Fruit fly (Drosophila melanogaster) whole organism, embryonic: ENCODE measurements around the gene CG44362.

Source experiments
- Abd-B ChIP-seq: fragments of 200-800 bp; sonication (Bioruptor generic); optimal IDR thresholded peaks from 2 replicates; lab custom pipeline; 2018; ENCODE audit warnings: missing biosample characterization, mild to moderate bottlenecking, missing genetic modification characterization, moderate library complexity
- CG10431 ChIP-seq: fragments of 200-800 bp; sonication (Bioruptor generic); optimal IDR thresholded peaks from 3 replicates; lab custom pipeline; 2018; ENCODE audit warnings: missing biosample characterization, mild to moderate bottlenecking, missing genetic modification characterization
- CG10979 ChIP-seq: fragments of 200-800 bp; sonication (Bioruptor generic); optimal IDR thresholded peaks from 2 replicates; lab custom pipeline; 2018; ENCODE audit warnings: missing biosample characterization, mild to moderate bottlenecking, missing genetic modification characterization, moderate library complexity
- CG11247 ChIP-seq: fragments of 200-800 bp; sonication (Bioruptor generic); IDR thresholded peaks from 2 replicates; pipeline ENCODE4 v1.3.6; 2022; ENCODE audit warnings: missing biosample characterization, missing genetic modification characterization
- CG11456 ChIP-seq: fragments of 200-800 bp; sonication (Bioruptor generic); IDR thresholded peaks from 3 replicates; pipeline ENCODE4 v1.3.6; 2022; ENCODE audit warnings: missing biosample characterization, missing genetic modification characterization
- CG11560 ChIP-seq: fragments of 200-800 bp; sonication (Bioruptor generic); IDR thresholded peaks from 3 replicates; pipeline ENCODE4 v1.3.6; 2022; ENCODE audit warnings: missing biosample characterization, missing genetic modification characterization
- CG1603 ChIP-seq: fragments of 200-800 bp; sonication (Bioruptor generic); optimal IDR thresholded peaks from 2 replicates; lab custom pipeline; 2019; ENCODE audit warnings: missing biosample characterization, mild to moderate bottlenecking, missing genetic modification characterization, moderate library complexity
- CG17829 ChIP-seq: fragments of 200-800 bp; optimal IDR thresholded peaks from 2 replicates; lab custom pipeline; 2019; ENCODE audit warnings: missing biosample characterization, mild to moderate bottlenecking, missing genetic modification characterization, moderate library complexity
- CG1832 ChIP-seq: fragments of 200-800 bp; sonication (Bioruptor generic); optimal IDR thresholded peaks from 2 replicates; lab custom pipeline; 2017; ENCODE audit warnings: missing biosample characterization, mild to moderate bottlenecking, missing genetic modification characterization, inconsistent platforms
- CG3163 ChIP-seq: fragments of 200-800 bp; sonication (Bioruptor generic); optimal IDR thresholded peaks from 3 replicates; lab custom pipeline; 2016; ENCODE audit warnings: missing biosample characterization, missing genetic modification characterization
- CG3407 ChIP-seq: fragments of 200-800 bp; sonication (Bioruptor generic); optimal IDR thresholded peaks from 2 replicates; lab custom pipeline; 2018; ENCODE audit warnings: missing biosample characterization, mild to moderate bottlenecking, missing genetic modification characterization
- CG34376 ChIP-seq: fragments of 200-800 bp; sonication (Bioruptor generic); optimal IDR thresholded peaks from 2 replicates; lab custom pipeline; 2018; ENCODE audit warnings: missing biosample characterization, mild to moderate bottlenecking, missing genetic modification characterization
- CG4328 ChIP-seq: fragments of 200-800 bp; sonication (Bioruptor generic); optimal IDR thresholded peaks from 3 replicates; lab custom pipeline; 2017; ENCODE audit warnings: missing biosample characterization, missing genetic modification reagents, missing genetic modification characterization
- CG4617 ChIP-seq: fragments of 200-800 bp; sonication (Bioruptor generic); optimal IDR thresholded peaks from 3 replicates; lab custom pipeline; 2016; ENCODE audit warnings: missing biosample characterization, missing genetic modification characterization, borderline replicate concordance
- CG5245 ChIP-seq: fragments of 200-800 bp; sonication (Bioruptor generic); optimal IDR thresholded peaks from 3 replicates; lab custom pipeline; 2016; ENCODE audit warnings: missing biosample characterization, missing genetic modification characterization
- CG6813 ChIP-seq: fragments of 200-800 bp; sonication (Bioruptor generic); optimal IDR thresholded peaks from 2 replicates; lab custom pipeline; 2017; ENCODE audit warnings: missing biosample characterization, missing genetic modification characterization, mild to moderate bottlenecking, moderate library complexity, missing genetic modification reagents
- CG7372 ChIP-seq: fragments of 200-800 bp; sonication (Bioruptor generic); IDR thresholded peaks from 2 replicates; pipeline ENCODE4 v1.3.6; 2022; ENCODE audit warnings: missing biosample characterization, missing genetic modification characterization
- CG7839 ChIP-seq: fragments of 200-800 bp; sonication (Bioruptor generic); optimal IDR thresholded peaks from 3 replicates; lab custom pipeline; 2018; ENCODE audit warnings: missing biosample characterization, mild to moderate bottlenecking, missing genetic modification characterization, moderate library complexity
- CG7928 ChIP-seq: fragments of 200-800 bp; sonication (Bioruptor generic); optimal IDR thresholded peaks from 2 replicates; lab custom pipeline; 2017; ENCODE audit warnings: missing biosample characterization, mild to moderate bottlenecking, missing genetic modification characterization
- CG7963 ChIP-seq: fragments of 200-800 bp; sonication (Bioruptor generic); IDR thresholded peaks from 3 replicates; pipeline ENCODE4 v1.3.6; 2022; ENCODE audit warnings: missing biosample characterization, missing genetic modification characterization; ENCODE audit not compliant: partially characterized antibody
- Dip3 ChIP-seq: fragments of 200-800 bp; sonication (Bioruptor generic); optimal IDR thresholded peaks from 3 replicates; lab custom pipeline; 2016; ENCODE audit warnings: missing biosample characterization, missing genetic modification characterization
- Dp ChIP-seq: fragments of 200-800 bp; sonication (Bioruptor generic); optimal IDR thresholded peaks from 2 replicates; lab custom pipeline; 2018; ENCODE audit warnings: missing biosample characterization, mild to moderate bottlenecking, missing genetic modification characterization, moderate library complexity
- Fer2 ChIP-seq: fragments of 200-800 bp; sonication (Bioruptor generic); optimal IDR thresholded peaks from 2 replicates; lab custom pipeline; 2018; ENCODE audit warnings: missing biosample characterization, mild to moderate bottlenecking, missing genetic modification characterization, moderate library complexity
- H15 ChIP-seq: fragments of 200-800 bp; sonication (Bioruptor generic); IDR thresholded peaks from 3 replicates; pipeline ENCODE4 v1.3.6; 2022; ENCODE audit warnings: missing biosample characterization, missing genetic modification characterization
- Hey ChIP-seq: fragments of 200-800 bp; sonication (Bioruptor generic); optimal IDR thresholded peaks from 3 replicates; lab custom pipeline; 2018; ENCODE audit warnings: missing biosample characterization, mild to moderate bottlenecking, missing genetic modification characterization
- Hmr ChIP-seq: fragments of 200-800 bp; sonication (Bioruptor generic); optimal IDR thresholded peaks from 3 replicates; lab custom pipeline; 2017; ENCODE audit warnings: mild to moderate bottlenecking, missing biosample characterization, missing genetic modification reagents, missing genetic modification characterization
- Sry-β ChIP-seq: fragments of 200-800 bp; sonication (Bioruptor generic); optimal IDR thresholded peaks from 2 replicates; lab custom pipeline; 2018; ENCODE audit warnings: missing biosample characterization, mild to moderate bottlenecking, missing genetic modification characterization, moderate library complexity
- Usf ChIP-seq: fragments of 200-800 bp; sonication (Bioruptor generic); optimal IDR thresholded peaks from 2 replicates; lab custom pipeline; 2017; ENCODE audit warnings: missing genotype, missing biosample characterization, missing genetic modification characterization
- Vsx1 ChIP-seq: fragments of 200-800 bp; sonication (Bioruptor generic); optimal IDR thresholded peaks from 2 replicates; lab custom pipeline; 2017; ENCODE audit warnings: missing biosample characterization, mild to moderate bottlenecking, missing genetic modification characterization, missing genetic modification reagents
- az2 ChIP-seq: fragments of 200-800 bp; sonication (Bioruptor generic); optimal IDR thresholded peaks from 3 replicates; lab custom pipeline; 2016; ENCODE audit warnings: missing biosample characterization, missing genetic modification characterization
- br ChIP-seq: fragments of >200 bp; optimal IDR thresholded peaks from 2 replicates; lab custom pipeline; 2017
- danr ChIP-seq: fragments of 200-800 bp; sonication (Bioruptor generic); IDR thresholded peaks from 2 replicates; pipeline ENCODE4 v1.3.6; 2022; ENCODE audit warnings: missing biosample characterization, missing genetic modification characterization
- en ChIP-seq: fragments of 200-800 bp; sonication (Bioruptor generic); optimal IDR thresholded peaks from 2 replicates; lab custom pipeline; 2016; ENCODE audit warnings: missing biosample characterization, missing genetic modification characterization
- exex ChIP-seq: fragments of 200-800 bp; sonication (Bioruptor generic); optimal IDR thresholded peaks from 4 replicates; lab custom pipeline; 2018; ENCODE audit warnings: missing biosample characterization, mild to moderate bottlenecking, missing genetic modification characterization, moderate library complexity
- eyg ChIP-seq: fragments of 200-800 bp; sonication (Bioruptor generic); optimal IDR thresholded peaks from 3 replicates; lab custom pipeline; 2016; ENCODE audit warnings: missing biosample characterization, missing genetic modification characterization
- fu2 ChIP-seq: fragments of 200-800 bp; sonication (Bioruptor generic); optimal IDR thresholded peaks from 2 replicates; lab custom pipeline; 2016; ENCODE audit warnings: missing biosample characterization, missing genetic modification characterization
- gce ChIP-seq: fragments of 200-800 bp; sonication (Bioruptor generic); IDR thresholded peaks from 3 replicates; pipeline ENCODE4 v1.3.6; 2022; ENCODE audit warnings: missing biosample characterization, missing genetic modification characterization
- gro ChIP-seq: fragments of 200-800 bp; sonication (Bioruptor generic); optimal IDR thresholded peaks from 2 replicates; lab custom pipeline; 2016; ENCODE audit warnings: missing biosample characterization, missing genetic modification characterization
- gsb ChIP-seq: fragments of 200-800 bp; sonication (Bioruptor generic); IDR thresholded peaks from 2 replicates; pipeline ENCODE4 v1.3.6; 2022; ENCODE audit warnings: missing biosample characterization, missing genetic modification characterization
- ind ChIP-seq: fragments of 200-800 bp; sonication (Bioruptor generic); optimal IDR thresholded peaks from 3 replicates; lab custom pipeline; 2016; ENCODE audit warnings: missing biosample characterization, missing genetic modification characterization
- mld ChIP-seq: fragments of 200-800 bp; sonication (Bioruptor generic); IDR thresholded peaks from 3 replicates; pipeline ENCODE4 v1.3.6; 2022; ENCODE audit warnings: missing biosample characterization, missing genetic modification characterization; ENCODE audit not compliant: partially characterized antibody
- nerfin-1 ChIP-seq: fragments of 200-800 bp; sonication (Bioruptor generic); optimal IDR thresholded peaks from 3 replicates; lab custom pipeline; 2019; ENCODE audit warnings: missing biosample characterization, mild to moderate bottlenecking, missing genetic modification characterization, moderate library complexity
- otp ChIP-seq: fragments of 200-800 bp; sonication (Bioruptor generic); IDR thresholded peaks from 3 replicates; pipeline ENCODE4, ENCODE4 v1.3.6; 2022; ENCODE audit warnings: missing biosample characterization, missing genetic modification characterization
- p53 ChIP-seq: fragments of 200-800 bp; sonication (Bioruptor generic); optimal IDR thresholded peaks from 2 replicates; lab custom pipeline; 2016; ENCODE audit warnings: missing biosample characterization, missing genetic modification characterization
- sc ChIP-seq, 3 experiments: fragments of >200 bp in 2 of 3; fragments of 200-800 bp in 1 of 3; sonication (Bioruptor generic) in 1 of 3; optimal IDR thresholded peaks; 2 replicates in 2 of 3; 3 replicates in 1 of 3; lab custom pipeline; 2017; ENCODE audit warnings: mild to moderate bottlenecking in 1 of 3, missing biosample characterization in 1 of 3, missing genetic modification characterization in 1 of 3, missing genetic modification reagents in 1 of 3
- sna ChIP-seq: fragments of 200-800 bp; sonication (Bioruptor generic); IDR thresholded peaks from 2 replicates; pipeline ENCODE4 v1.3.6; 2022; ENCODE audit warnings: missing biosample characterization, missing genetic modification characterization; ENCODE audit not compliant: partially characterized antibody
- so ChIP-seq: fragments of 200-800 bp; sonication (Bioruptor generic); IDR thresholded peaks from 3 replicates; pipeline ENCODE4 v1.3.6; 2022; ENCODE audit warnings: missing biosample characterization, missing genetic modification characterization
- stc ChIP-seq: fragments of 200-800 bp; sonication (Bioruptor generic); IDR thresholded peaks from 2 replicates; pipeline ENCODE4 v1.3.6; 2022; ENCODE audit warnings: missing biosample characterization, missing genetic modification characterization
- tin ChIP-seq: fragments of 200-800 bp; sonication (Bioruptor generic); optimal IDR thresholded peaks from 3 replicates; lab custom pipeline; 2016; ENCODE audit warnings: missing biosample characterization, missing genetic modification characterization

Gene CG44362

DNA sequence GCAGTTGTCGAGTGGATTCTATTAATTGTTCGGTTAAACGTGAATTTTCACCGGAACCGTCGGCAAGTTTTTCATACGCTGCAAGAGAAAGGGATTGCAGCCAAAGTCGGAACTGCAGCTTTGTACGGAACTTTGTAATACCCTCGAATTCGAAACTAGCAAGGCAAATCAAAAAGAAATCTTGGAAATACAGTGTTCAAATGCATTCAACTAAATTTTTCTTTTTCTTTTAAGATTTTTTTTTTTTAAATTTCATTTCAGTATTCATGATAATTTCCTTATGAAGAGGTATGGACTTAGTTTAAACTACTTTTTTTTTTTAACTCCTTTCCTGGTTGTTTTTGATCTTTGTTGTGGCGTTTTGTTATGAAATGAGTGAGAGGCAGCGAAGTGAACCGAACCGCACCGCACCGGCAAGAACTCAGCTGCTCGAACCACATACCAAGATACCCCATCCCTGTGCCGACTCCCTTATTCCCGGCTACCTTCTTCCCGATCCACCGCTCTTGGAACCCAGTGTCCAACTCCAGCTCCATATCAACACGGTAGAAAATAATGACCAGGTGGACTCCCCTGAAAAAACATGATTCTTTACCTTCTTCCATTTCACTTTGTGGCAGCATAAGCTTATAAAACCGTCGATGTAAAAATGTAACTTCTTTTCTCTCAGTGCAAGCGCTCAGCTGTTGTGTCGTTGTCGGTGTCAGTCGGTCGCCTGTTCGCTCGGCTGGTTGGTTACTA, 17.5 kb upstream of the CG44362 start (continued):
- no peak for TF ChIP-seq stc (GFP tag; lab: Robert Waterston, UW)
- TF ChIP-seq CG17829 (tag; lab: Kevin White, UChicago) = peak; percentile 65
- TF ChIP-seq sc (optimal IDR thresholded peaks at IDR 0.05; lab: Kevin White, UChicago) = no peak
- peak; percentile 53 for TF ChIP-seq sc (GFP tag; optimal IDR thresholded peaks at IDR 0.05; lab: Kevin White, UChicago)
- TF ChIP-seq CG3163 (GFP tag; lab: Kevin White, UChicago) = no peak
- TF ChIP-seq ind (GFP tag; lab: Kevin White, UChicago) = peak; percentile 44
- peak; percentile 6 for TF ChIP-seq Vsx1 (GFP tag; lab: Kevin White, UChicago)
- no peak; the same call in 1 of the 2 replicates for TF ChIP-seq danr (GFP tag; lab: Robert Waterston, UW)
- no peak for TF ChIP-seq gro (GFP tag; lab: Kevin White, UChicago)
- no peak for TF ChIP-seq CG7963 (GFP tag; lab: Robert Waterston, UW)
- peak; percentile 51 for TF ChIP-seq eyg
- TF ChIP-seq H15 (GFP tag; lab: Robert Waterston, UW) = peak; percentile 49; the same call in 2 of the 3 replicates
- peak; percentile 62; the same call in 2 of the 3 replicates for TF ChIP-seq CG11456 (GFP tag; lab: Robert Waterston, UW)
- peak; percentile 61 for TF ChIP-seq CG7839 (tag; lab: Kevin White, UChicago)
- peak; percentile 77 for TF ChIP-seq CG1603 (tag; lab: Kevin White, UChicago)
- no peak for TF ChIP-seq tin
- 0 out of 3 replicates have a peak, but pooled peaks have one; percentile 38 for TF ChIP-seq so
- peak; percentile 29 for TF ChIP-seq p53 (GFP tag; lab: Kevin White, UChicago)
- no peak for TF ChIP-seq Usf (GFP tag; lab: Kevin White, UChicago)
- TF ChIP-seq Hey (tag; lab: Kevin White, UChicago) = no peak
- TF ChIP-seq CG7372 = no peak
- no peak for TF ChIP-seq exex
- TF ChIP-seq Hmr (GFP tag; lab: Kevin White, UChicago) = no peak
- TF ChIP-seq CG6813 (GFP tag; lab: Kevin White, UChicago) = no peak
- no peak for TF ChIP-seq sna
- TF ChIP-seq CG5245 (GFP tag; lab: Kevin White, UChicago) = peak; percentile 39
- peak; percentile 67 for TF ChIP-seq CG10979 (tag; lab: Kevin White, UChicago)
- TF ChIP-seq gsb (GFP tag; lab: Robert Waterston, UW) = no peak
- peak; percentile 53 for TF ChIP-seq en
- no peak for TF ChIP-seq gce
- TF ChIP-seq CG11560 (tag; lab: Robert Waterston, UW) = no peak
- TF ChIP-seq br (lab: Kevin White, UChicago) = no peak
- no peak for TF ChIP-seq CG4328 (GFP tag; lab: Kevin White, UChicago)
- TF ChIP-seq nerfin-1 = peak; percentile 31
- TF ChIP-seq CG1832 (GFP tag; lab: Kevin White, UChicago) = no peak
- TF ChIP-seq mld (GFP tag; lab: Robert Waterston, UW) = no peak
- TF ChIP-seq fu2 (GFP tag; lab: Kevin White, UChicago) = no peak
- TF ChIP-seq CG11247 (GFP tag; lab: Robert Waterston, UW) = no peak
- no peak for TF ChIP-seq CG7928 (GFP tag; lab: Kevin White, UChicago)
- TF ChIP-seq Dp (GFP tag; lab: Kevin White, UChicago) = no peak
- TF ChIP-seq Sry-β (GFP tag; lab: Kevin White, UChicago) = peak; percentile 28
- no peak for TF ChIP-seq CG34376 (GFP tag; lab: Kevin White, UChicago)
- peak; percentile 30 for TF ChIP-seq CG10431 (GFP tag; lab: Kevin White, UChicago)
- peak; percentile 40 for TF ChIP-seq CG3407 (GFP tag; lab: Kevin White, UChicago)
- peak; percentile 31 for TF ChIP-seq az2 (GFP tag; lab: Kevin White, UChicago)
- TF ChIP-seq Dip3 = peak; percentile 15
- TF ChIP-seq CG4617 (GFP tag; lab: Kevin White, UChicago) = no peak
- TF ChIP-seq otp = peak; percentile 54; the same call in 1 of the 3 replicates
- TF ChIP-seq Fer2 (tag; lab: Kevin White, UChicago) = no peak
- TF ChIP-seq Abd-B (GFP tag; lab: Kevin White, UChicago) = peak; percentile 13
